Fruit fly (Drosophila melanogaster) whole organism, prepupa: ENCODE data around the gene GatA.

Source experiments
- Blimp-1 ChIP-seq: fragments of 200-800 bp; sonication (Bioruptor generic); optimal IDR thresholded peaks from 3 replicates; lab custom pipeline; 2017; ENCODE audit warnings: missing biosample characterization, missing genetic modification characterization, mild to moderate bottlenecking, moderate library complexity, missing genetic modification reagents
- CG10631 ChIP-seq: fragments of 200-800 bp; sonication (Bioruptor generic); optimal IDR thresholded peaks from 2 replicates; lab custom pipeline; 2016; ENCODE audit warnings: missing biosample characterization, missing genetic modification characterization
- CG10669 ChIP-seq: fragments of 200-800 bp; sonication (Bioruptor generic); optimal IDR thresholded peaks from 3 replicates; lab custom pipeline; 2018; ENCODE audit warnings: missing biosample characterization, mild to moderate bottlenecking, missing genetic modification characterization, moderate library complexity
- CG11294 ChIP-seq: fragments of 200-800 bp; sonication (Bioruptor generic); IDR thresholded peaks from 2 replicates; pipeline ENCODE4 v1.3.6; 2022; ENCODE audit warnings: missing biosample characterization, missing genetic modification characterization
- CG11902 ChIP-seq: fragments of 200-800 bp; sonication (Bioruptor generic); optimal IDR thresholded peaks from 3 replicates; lab custom pipeline; 2016; ENCODE audit warnings: missing biosample characterization, missing genetic modification characterization
- CG1621 ChIP-seq: fragments of 200-800 bp; sonication (Bioruptor generic); optimal IDR thresholded peaks from 3 replicates; lab custom pipeline; 2018; ENCODE audit warnings: missing biosample characterization, mild to moderate bottlenecking, missing genetic modification characterization
- CG16779 ChIP-seq: fragments of 200-800 bp; sonication (Bioruptor generic); optimal IDR thresholded peaks from 3 replicates; lab custom pipeline; 2017; ENCODE audit warnings: missing biosample characterization, mild to moderate bottlenecking, missing genetic modification characterization
- CG3032 ChIP-seq: fragments of 200-800 bp; optimal IDR thresholded peaks from 2 replicates; lab custom pipeline; 2019; ENCODE audit warnings: missing biosample characterization, mild to moderate bottlenecking, missing genetic modification characterization, moderate library complexity
- CG31627 ChIP-seq: fragments of 200-800 bp; sonication (Bioruptor generic); optimal IDR thresholded peaks from 3 replicates; lab custom pipeline; 2016; ENCODE audit warnings: missing biosample characterization, missing genetic modification characterization
- CG34406 ChIP-seq: fragments of 200-800 bp; sonication (Bioruptor generic); optimal IDR thresholded peaks from 3 replicates; lab custom pipeline; 2016; ENCODE audit warnings: missing biosample characterization, missing genetic modification characterization
- CG3919 ChIP-seq: fragments of 200-800 bp; sonication (Bioruptor generic); optimal IDR thresholded peaks from 3 replicates; lab custom pipeline; 2016; ENCODE audit warnings: missing biosample characterization, missing genetic modification characterization
- CG6163 ChIP-seq: fragments of 200-800 bp; sonication (Bioruptor generic); IDR thresholded peaks from 3 replicates; pipeline ENCODE4 v1.3.6; 2022; ENCODE audit warnings: missing biosample characterization, missing genetic modification characterization
- CG6276 ChIP-seq: fragments of 200-800 bp; sonication (Bioruptor generic); optimal IDR thresholded peaks from 2 replicates; lab custom pipeline; 2017; ENCODE audit warnings: missing biosample characterization, mild to moderate bottlenecking, missing genetic modification characterization
- CG6792 ChIP-seq: fragments of 200-800 bp; sonication (Bioruptor generic); optimal IDR thresholded peaks from 3 replicates; lab custom pipeline; 2016; ENCODE audit warnings: missing biosample characterization, missing genetic modification characterization
- CG6808 ChIP-seq: fragments of 200-800 bp; sonication (Bioruptor generic); optimal IDR thresholded peaks from 3 replicates; lab custom pipeline; 2017; ENCODE audit warnings: missing biosample characterization, missing genetic modification characterization, mild to moderate bottlenecking, moderate library complexity, missing genetic modification reagents
- CG7368 ChIP-seq: fragments of 200-800 bp; sonication (Bioruptor generic); optimal IDR thresholded peaks from 3 replicates; lab custom pipeline; 2016; ENCODE audit warnings: missing biosample characterization, missing genetic modification characterization
- CG8119 ChIP-seq: fragments of 200-800 bp; sonication (Bioruptor generic); IDR thresholded peaks from 3 replicates; pipeline ENCODE4 v1.3.6; 2022; ENCODE audit warnings: missing biosample characterization, missing genetic modification characterization
- CG8319 ChIP-seq: fragments of 200-800 bp; sonication (Bioruptor generic); optimal IDR thresholded peaks from 3 replicates; lab custom pipeline; 2016; ENCODE audit warnings: missing biosample characterization, missing genetic modification characterization
- CG8632 ChIP-seq: fragments of 200-800 bp; sonication (Bioruptor generic); optimal IDR thresholded peaks from 3 replicates; lab custom pipeline; 2016; ENCODE audit warnings: missing biosample characterization, missing genetic modification characterization
- Eip78C ChIP-seq: fragments of 200-800 bp; sonication (Bioruptor generic); peaks from one replicate; lab custom pipeline; 2016; ENCODE audit warnings: missing biosample characterization, missing genetic modification characterization
- Eip93F ChIP-seq: fragments of 200-800 bp; sonication (Bioruptor generic); optimal IDR thresholded peaks from 2 replicates; lab custom pipeline; 2016; ENCODE audit warnings: missing biosample characterization, mild to moderate bottlenecking, missing genetic modification characterization
- Ets21C ChIP-seq: fragments of 200-800 bp; sonication (Bioruptor generic); optimal IDR thresholded peaks from 3 replicates; lab custom pipeline; 2016; ENCODE audit warnings: missing biosample characterization, missing genetic modification characterization
- Hr38 ChIP-seq: sonication (Bioruptor generic); optimal IDR thresholded peaks from 2 replicates; lab custom pipeline; 2016; ENCODE audit warnings: missing biosample characterization, missing genetic modification characterization
- Hr39 ChIP-seq: fragments of 200-800 bp; sonication (Bioruptor generic); optimal IDR thresholded peaks from 2 replicates; lab custom pipeline; 2016; ENCODE audit warnings: missing biosample characterization, missing genetic modification characterization
- Lpt ChIP-seq: fragments of 200-800 bp; sonication (Bioruptor generic); optimal IDR thresholded peaks from 3 replicates; lab custom pipeline; 2016; ENCODE audit warnings: missing biosample characterization, missing genetic modification characterization
- Met ChIP-seq: fragments of 200-800 bp; sonication (Bioruptor generic); optimal IDR thresholded peaks from 3 replicates; lab custom pipeline; 2016; ENCODE audit warnings: missing biosample characterization, missing genetic modification characterization
- Smox ChIP-seq: fragments of 200-800 bp; sonication (Bioruptor generic); optimal IDR thresholded peaks from 3 replicates; lab custom pipeline; 2016; ENCODE audit warnings: missing biosample characterization, missing genetic modification characterization
- Sox102F ChIP-seq: fragments of 200-800 bp; sonication (Bioruptor generic); optimal IDR thresholded peaks from 2 replicates; lab custom pipeline; 2016; ENCODE audit warnings: missing biosample characterization, mild to moderate bottlenecking, missing genetic modification characterization
- Sox14 ChIP-seq: fragments of 200-800 bp; sonication (Bioruptor generic); optimal IDR thresholded peaks from 3 replicates; lab custom pipeline; 2016; ENCODE audit warnings: missing biosample characterization, missing genetic modification characterization
- Sox15 ChIP-seq: fragments of 200-800 bp; sonication (Bioruptor generic); optimal IDR thresholded peaks from 3 replicates; lab custom pipeline; 2016; ENCODE audit warnings: missing biosample characterization, missing genetic modification characterization
- achi ChIP-seq: fragments of 200-800 bp; sonication (Bioruptor generic); optimal IDR thresholded peaks from 3 replicates; lab custom pipeline; 2016; ENCODE audit warnings: missing biosample characterization, missing genetic modification characterization
- cyc ChIP-seq: fragments of 200-800 bp; sonication (Bioruptor generic); optimal IDR thresholded peaks from 3 replicates; lab custom pipeline; 2016; ENCODE audit warnings: missing biosample characterization, missing genetic modification characterization
- dsx ChIP-seq: fragments of 200-800 bp; optimal IDR thresholded peaks from 3 replicates; lab custom pipeline; 2019; ENCODE audit warnings: missing biosample characterization, mild to moderate bottlenecking, missing genetic modification characterization, moderate library complexity; ENCODE audit not compliant: poor library complexity, severe bottlenecking
- eg ChIP-seq: fragments of 200-800 bp; sonication (Bioruptor generic); IDR thresholded peaks from 3 replicates; pipeline ENCODE4 v1.3.6; 2022; ENCODE audit warnings: missing biosample characterization, missing genetic modification characterization
- lz ChIP-seq: fragments of 200-800 bp; sonication (Bioruptor generic); optimal IDR thresholded peaks from 3 replicates; lab custom pipeline; 2016; ENCODE audit warnings: missing biosample characterization, missing genetic modification characterization
- salr ChIP-seq, 2 experiments: fragments of 200-800 bp; sonication (Bioruptor generic); optimal IDR thresholded peaks; 3 replicates each; lab custom pipeline; 2016 to 2018; ENCODE audit warnings: missing biosample characterization in 2 of 2, missing genetic modification characterization in 2 of 2, mild to moderate bottlenecking in 1 of 2
- spab ChIP-seq: fragments of 200-800 bp; sonication (Bioruptor generic); optimal IDR thresholded peaks from 2 replicates; lab custom pipeline; 2017; ENCODE audit warnings: missing biosample characterization, mild to moderate bottlenecking, missing genetic modification characterization, missing genetic modification reagents
- ss ChIP-seq, 2 experiments: fragments of 200-800 bp; sonication (Bioruptor generic); optimal IDR thresholded peaks; 2 replicates in 1 of 2; 3 replicates in 1 of 2; lab custom pipeline; 2017 to 2018; ENCODE audit warnings: mild to moderate bottlenecking in 2 of 2, missing biosample characterization in 2 of 2, missing genetic modification characterization in 2 of 2, moderate library complexity in 1 of 2
- svp ChIP-seq: fragments of 200-800 bp; sonication (Bioruptor generic); peaks from one replicate; lab custom pipeline; 2016; ENCODE audit warnings: missing biosample characterization, missing genetic modification characterization
- topi ChIP-seq: fragments of 200-800 bp; sonication (Bioruptor generic); optimal IDR thresholded peaks from 3 replicates; lab custom pipeline; 2016; ENCODE audit warnings: missing biosample characterization, missing genetic modification characterization
- vri ChIP-seq: fragments of 200-800 bp; sonication (Bioruptor generic); optimal IDR thresholded peaks from 3 replicates; lab custom pipeline; 2016; ENCODE audit warnings: missing biosample characterization, mild to moderate bottlenecking, missing genetic modification characterization

GatA gene

DNA sequence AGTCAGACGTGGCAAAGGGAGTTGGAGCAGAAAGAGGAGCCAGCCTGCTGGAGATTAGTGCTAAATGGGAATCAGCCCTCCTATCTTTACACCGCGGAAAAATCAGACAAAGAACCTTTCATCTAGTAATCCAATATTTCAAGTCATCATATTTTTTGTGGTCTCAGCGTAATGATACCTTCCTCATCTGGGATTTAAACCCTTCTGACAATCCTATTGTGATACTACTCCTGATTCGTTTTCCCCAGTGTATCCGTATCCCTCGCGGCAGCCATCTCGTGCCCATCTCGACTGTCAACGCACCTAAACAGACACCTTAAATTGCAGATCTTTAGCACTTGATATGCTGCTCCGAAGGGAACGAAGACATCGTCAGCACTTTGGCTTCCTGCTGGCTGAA lies 30.3 kb downstream of the GatA start (continued):
- TF ChIP-seq CG8119 (GFP tag; lab: Robert Waterston, UW) (0 out of 3 replicates have a peak, but pooled peaks have one; percentile 25), salr (GFP tag; optimal IDR thresholded peaks at IDR 0.05; lab: Kevin White, UChicago) (peak; percentile 32 to 35), CG7368 (GFP tag; lab: Kevin White, UChicago) (peak; percentile 27), Sox102F (no peak), CG11294 (GFP tag; lab: Robert Waterston, UW) (no peak), Lpt (GFP tag; lab: Kevin White, UChicago) (no peak), spab (peak; percentile 52), dsx (GFP tag; lab: Kevin White, UChicago) (peak; percentile 50), eg (no peak), ss (GFP tag; optimal IDR thresholded peaks at IDR 0.05; lab: Kevin White, UChicago) (no peak), cyc (GFP tag; lab: Kevin White, UChicago) (no peak), CG11902 (GFP tag; lab: Kevin White, UChicago) (peak; percentile 27), CG6808 (peak; percentile 31), CG8632 (GFP tag; lab: Kevin White, UChicago) (no peak), CG6163 (GFP tag; lab: Robert Waterston, UW) (peak; percentile 77), CG1621 (tag; lab: Kevin White, UChicago) (peak; percentile 18), CG34406 (GFP tag; lab: Kevin White, UChicago) (no peak), Met (GFP tag; lab: Kevin White, UChicago) (no peak), vri (GFP tag; lab: Kevin White, UChicago) (no peak), CG6792 (GFP tag; lab: Kevin White, UChicago) (no peak), Hr39 (GFP tag; lab: Kevin White, UChicago) (no peak), Eip78C (GFP tag; lab: Kevin White, UChicago) (peak; percentile 79), lz (GFP tag; lab: Kevin White, UChicago) (no peak), CG8319 (GFP tag; lab: Kevin White, UChicago) (peak; percentile 4), Sox14 (GFP tag; lab: Kevin White, UChicago) (peak; percentile 53), Eip93F (GFP tag; lab: Kevin White, UChicago) (no peak), CG10631 (GFP tag; lab: Kevin White, UChicago) (peak; percentile 50), Smox (GFP tag; lab: Kevin White, UChicago) (no peak), CG31627 (GFP tag; lab: Kevin White, UChicago) (peak; percentile 6), Sox15 (no peak), svp (GFP tag; lab: Kevin White, UChicago) (no peak), CG3919 (GFP tag; lab: Kevin White, UChicago) (peak; percentile 77), topi (GFP tag; lab: Kevin White, UChicago) (no peak), CG10669 (GFP tag; lab: Kevin White, UChicago) (peak; percentile 47), CG16779 (tag; lab: Kevin White, UChicago) (no peak), Ets21C (no peak), Hr38 (GFP tag; lab: Kevin White, UChicago) (no peak), Blimp-1 (GFP tag; lab: Kevin White, UChicago) (no peak), achi (GFP tag; lab: Kevin White, UChicago) (peak; percentile 47), CG6276 (no peak), CG3032 (peak; percentile 65)
